Worm (Caenorhabditis elegans): ENCODE data around the gene F37C4.5.

F37C4.5 gene

ce11 chrIV:3856190-3856589 lies 17.4 kb downstream of the F37C4.5 start:
- TF ChIP-seq snpc-1.2 (GFP tag; IDR thresholded peaks at IDR 0.05) (no peak), daf-16 (GFP tag; optimal IDR thresholded peaks at IDR 0.05) (no peak), daf-16 (tag; optimal IDR thresholded peaks at IDR 0.05) (no peak), set-16 (GFP tag; IDR thresholded peaks at IDR 0.05) (peak; percentile 25; the same call in 1 of the 2 replicates)

- peak; percentile 61 for TF ChIP-seq fos-1 (tag; optimal IDR thresholded peaks at IDR 0.05)
- TF ChIP-seq nhr-28 (tag; optimal IDR thresholded peaks at IDR 0.05) = no peak
These were observed 18.1 kb downstream of the F37C4.5 start, which contains the start of gene zag-1 for ce11 chrIV:3855543-3855942. Gene zag-1 (plus strand): TSS chrIV:3855843.

- TF ChIP-seq hlh-30 (tag; optimal IDR thresholded peaks at IDR 0.05; ENCODE audit: insufficient read depth) = no peak
- TF ChIP-seq zip-11 (GFP tag; IDR thresholded peaks at IDR 0.05) = no peak
- no peak for TF ChIP-seq lin-1 (GFP tag; IDR thresholded peaks at IDR 0.05)
- no peak for TF ChIP-seq mep-1 (tag; optimal IDR thresholded peaks at IDR 0.05)
- TF ChIP-seq snpc-4 (tag; optimal IDR thresholded peaks at IDR 0.05) = no peak
- peak in 1 of 2 experiments; percentile 61 for TF ChIP-seq unc-62 (GFP tag; optimal IDR thresholded peaks at IDR 0.05 in 1 of 2)
- TF ChIP-seq unc-62 (tag; optimal IDR thresholded peaks at IDR 0.05) = no peak
- TF ChIP-seq T20F7.1 (GFP tag; optimal IDR thresholded peaks at IDR 0.05) = no peak
- TF ChIP-seq aha-1 (tag) = peak; percentile 88
- TF ChIP-seq nhr-10 (tag; optimal IDR thresholded peaks at IDR 0.05) = no peak
- TF ChIP-seq nhr-6 (tag; optimal IDR thresholded peaks at IDR 0.05) = no peak
- TF ChIP-seq dve-1 (tag; optimal IDR thresholded peaks at IDR 0.05; ENCODE audit: insufficient read depth) = no peak
- peak; percentile 51 for TF ChIP-seq set-16 (GFP tag; IDR thresholded peaks at IDR 0.05)
- TF ChIP-seq ZK337.2 (GFP tag; IDR thresholded peaks at IDR 0.05) = no peak
- TF ChIP-seq T26A8.4 (GFP tag; IDR thresholded peaks at IDR 0.05) = no peak
These were observed 19.0 kb downstream of the F37C4.5 start for ce11 chrIV:3854606-3855005.

- TF ChIP-seq ceh-20 (GFP tag; IDR thresholded peaks at IDR 0.05) (no peak), snpc-1.2 (GFP tag; IDR thresholded peaks at IDR 0.05) (no peak), nhr-76 (tag; optimal IDR thresholded peaks at IDR 0.05) (no peak), mep-1 (tag; optimal IDR thresholded peaks at IDR 0.05) (no peak), D1046.2 (GFP tag; IDR thresholded peaks at IDR 0.05) (no peak), F44E2.7 (GFP tag; IDR thresholded peaks at IDR 0.05) (no peak), egl-27 (tag; optimal IDR thresholded peaks at IDR 0.05) (no peak), lsy-2 (tag; optimal IDR thresholded peaks at IDR 0.05) (no peak), madf-5 (GFP tag; IDR thresholded peaks at IDR 0.05) (no peak), mxl-2 (GFP tag; conservative IDR thresholded peaks at IDR 0.05) (no peak), pha-4 (GFP tag; IDR thresholded peaks at IDR 0.05) (no peak), pha-4 (tag; optimal IDR thresholded peaks at IDR 0.05) (no peak), ceh-62 (tag; optimal IDR thresholded peaks at IDR 0.05) (no peak), jun-1 (tag; optimal IDR thresholded peaks at IDR 0.05) (no peak), fkh-10 (GFP tag; optimal IDR thresholded peaks at IDR 0.05) (no peak), R02D3.7 (tag; optimal IDR thresholded peaks at IDR 0.05) (no peak), gei-8 (GFP tag; optimal IDR thresholded peaks at IDR 0.05) (no peak), lin-38 (GFP tag; IDR thresholded peaks at IDR 0.05) (no peak), rbr-2 (tag; optimal IDR thresholded peaks at IDR 0.05) (no peak)
These were observed 20.0 kb downstream of the F37C4.5 start for ce11 chrIV:3853557-3853956.

- TF ChIP-seq Y48G9A.11 (GFP tag; IDR thresholded peaks at IDR 0.05) (no peak), egl-43 (GFP tag; IDR thresholded peaks at IDR 0.05) (no peak), ces-1 (GFP tag; optimal IDR thresholded peaks at IDR 0.05) (no peak), ceh-62 (tag; optimal IDR thresholded peaks at IDR 0.05) (no peak), ama-1 (optimal IDR thresholded peaks at IDR 0.05) (no peak), Y105C5A.15 (GFP tag; IDR thresholded peaks at IDR 0.05) (no peak), hmg-1.1 (GFP tag; IDR thresholded peaks at IDR 0.05) (no peak), nhr-76 (tag; optimal IDR thresholded peaks at IDR 0.05) (no peak), unc-62 (GFP tag; optimal IDR thresholded peaks at IDR 0.05 in 1 of 2) (no peak), unc-62 (tag; optimal IDR thresholded peaks at IDR 0.05) (no peak), F44E2.7 (GFP tag; IDR thresholded peaks at IDR 0.05) (no peak)
These were observed 24.6 kb downstream of the F37C4.5 start for ce11 chrIV:3848985-3849384.

Data from whole organism, L4 larva.